Worm (Caenorhabditis elegans): ENCODE results near the gene F26D11.1.

F26D11.1 gene

ce11 chrV:8000929-8001513 lies 19.7 kb downstream of the F26D11.1 start, which contains the start of gene Y97E10AR.1 (continued):
- peak; percentile 78 for TF ChIP-seq ceh-19 (GFP tag; optimal IDR thresholded peaks at IDR 0.05)
- TF ChIP-seq hlh-30 (tag; optimal IDR thresholded peaks at IDR 0.05; ENCODE audit: insufficient read depth): peak; percentile 92
- TF ChIP-seq K09A11.1 (tag; optimal IDR thresholded peaks at IDR 0.05; ENCODE audit: insufficient read depth): peak; percentile 39
- peak; percentile 29 for TF ChIP-seq sdc-2 (tag; optimal IDR thresholded peaks at IDR 0.05)
- no peak for TF ChIP-seq ceh-9 (tag; optimal IDR thresholded peaks at IDR 0.05)
- TF ChIP-seq ceh-30 (tag; optimal IDR thresholded peaks at IDR 0.05): peak; percentile 50
- peak; percentile 39 for TF ChIP-seq ceh-48 (tag; optimal IDR thresholded peaks at IDR 0.05)
- TF ChIP-seq dmd-4 (tag; optimal IDR thresholded peaks at IDR 0.05; ENCODE audit: borderline replicate concordance): no peak
- no peak for TF ChIP-seq zip-5 (tag; optimal IDR thresholded peaks at IDR 0.05)
- TF ChIP-seq hlh-13 (GFP tag; optimal IDR thresholded peaks at IDR 0.05): no peak
- TF ChIP-seq tbx-2 (tag; optimal IDR thresholded peaks at IDR 0.05): peak; percentile 74
- no peak for TF ChIP-seq fax-1 (tag; optimal IDR thresholded peaks at IDR 0.05)
- peak; percentile 77 for TF ChIP-seq ceh-14 (tag; optimal IDR thresholded peaks at IDR 0.05)
- peak; percentile 40 for TF ChIP-seq elt-2 (tag; optimal IDR thresholded peaks at IDR 0.05)
- TF ChIP-seq unc-55 (GFP tag; optimal IDR thresholded peaks at IDR 0.05): peak; percentile 67
- TF ChIP-seq ceh-2 (tag; optimal IDR thresholded peaks at IDR 0.05): peak; percentile 34
- peak; percentile 62 for TF ChIP-seq fkh-6 (tag; optimal IDR thresholded peaks at IDR 0.05)
- TF ChIP-seq F13H6.1 (tag; optimal IDR thresholded peaks at IDR 0.05): peak; percentile 68
- TF ChIP-seq ttx-3 (tag; optimal IDR thresholded peaks at IDR 0.05): no peak
- peak; percentile 53 for TF ChIP-seq ref-2 (tag; optimal IDR thresholded peaks at IDR 0.05)
- no peak for TF ChIP-seq fkh-10 (GFP tag; optimal IDR thresholded peaks at IDR 0.05)
- no peak for TF ChIP-seq tbx-7 (tag; optimal IDR thresholded peaks at IDR 0.05)
- peak; percentile 68 for TF ChIP-seq pros-1 (tag; optimal IDR thresholded peaks at IDR 0.05)
- TF ChIP-seq ceh-6 (GFP tag; optimal IDR thresholded peaks at IDR 0.05): no peak
- no peak for TF ChIP-seq hlh-15 (tag; optimal IDR thresholded peaks at IDR 0.05)
- peak; percentile 98 for TF ChIP-seq ceh-18 (tag; optimal IDR thresholded peaks at IDR 0.05)
- no peak for TF ChIP-seq ceh-24 (tag; optimal IDR thresholded peaks at IDR 0.05)
- TF ChIP-seq che-1 (tag; optimal IDR thresholded peaks at IDR 0.05): no peak
- TF ChIP-seq pha-2 (tag; optimal IDR thresholded peaks at IDR 0.05): no peak
- no peak for TF ChIP-seq Y22D7AL.16 (tag; optimal IDR thresholded peaks at IDR 0.05)

ce11 chrV:8005000-8005399 lies 23.7 kb downstream of the F26D11.1 start, which contains the start of gene Y97E10AR.8:
Gene Y97E10AR.8, plus strand, starts transcription at chrV:8005300.
- no peak for TF ChIP-seq ttx-3 (tag; optimal IDR thresholded peaks at IDR 0.05)
- TF ChIP-seq hlh-6 (tag; optimal IDR thresholded peaks at IDR 0.05): no peak
- TF ChIP-seq ceh-9 (tag; optimal IDR thresholded peaks at IDR 0.05): no peak
- no peak for TF ChIP-seq C38D4.7 (GFP tag; optimal IDR thresholded peaks at IDR 0.05)
- TF ChIP-seq pqm-1 (tag; optimal IDR thresholded peaks at IDR 0.05): no peak
- TF ChIP-seq rnt-1 (tag; optimal IDR thresholded peaks at IDR 0.05): no peak
- TF ChIP-seq hlh-30 (tag; optimal IDR thresholded peaks at IDR 0.05; ENCODE audit: insufficient read depth): no peak
- TF ChIP-seq ceh-14 (tag; optimal IDR thresholded peaks at IDR 0.05): no peak
- no peak for TF ChIP-seq nhr-232 (tag; optimal IDR thresholded peaks at IDR 0.05)
- TF ChIP-seq pha-4 (tag; optimal IDR thresholded peaks at IDR 0.05): no peak
- no peak for TF ChIP-seq pat-9 (tag; optimal IDR thresholded peaks at IDR 0.05)
- TF ChIP-seq hlh-8 (tag; optimal IDR thresholded peaks at IDR 0.05): no peak
- no peak for TF ChIP-seq F13H6.1 (tag; optimal IDR thresholded peaks at IDR 0.05)

Measured in whole organism, late embryonic.